Fruit fly (Drosophila melanogaster) whole organism, embryonic: ENCODE measurements around the gene CG9270.
A peak's percentile ranks its signal among the peaks of the same experiment; 100 is the strongest.

Experiments used
- Ada2b ChIP-seq: fragments of 200-800 bp; sonication (Bioruptor generic); IDR thresholded peaks from 2 replicates; pipeline ENCODE4 v1.3.6; 2022; ENCODE audit warnings: missing biosample characterization, missing genetic modification characterization
- Atf-2 ChIP-seq: fragments of 200-800 bp; sonication (Bioruptor generic); optimal IDR thresholded peaks from 2 replicates; lab custom pipeline; 2016; ENCODE audit warnings: missing biosample characterization, missing genetic modification characterization
- BEAF-32 ChIP-seq: fragments of 200-800 bp; sonication (Bioruptor generic); optimal IDR thresholded peaks from 3 replicates; lab custom pipeline; 2017; ENCODE audit warnings: missing biosample characterization, missing genetic modification characterization, mild to moderate bottlenecking, moderate library complexity, missing genetic modification reagents
- Bdp1 ChIP-seq: fragments of 200-800 bp; sonication (Bioruptor generic); optimal IDR thresholded peaks from 3 replicates; lab custom pipeline; 2016; ENCODE audit warnings: missing biosample characterization, missing genetic modification characterization
- CG10462 ChIP-seq: fragments of 200-800 bp; sonication (Bioruptor generic); optimal IDR thresholded peaks from 2 replicates; lab custom pipeline; 2016; ENCODE audit warnings: missing biosample characterization, missing genetic modification characterization
- CG11247 ChIP-seq: fragments of 200-800 bp; sonication (Bioruptor generic); IDR thresholded peaks from 2 replicates; pipeline ENCODE4 v1.3.6; 2022; ENCODE audit warnings: missing biosample characterization, missing genetic modification characterization
- CG1233 ChIP-seq: fragments of 200-800 bp; sonication (Bioruptor generic); optimal IDR thresholded peaks from 4 replicates; lab custom pipeline; 2018; ENCODE audit warnings: missing biosample characterization, mild to moderate bottlenecking, missing genetic modification characterization
- CG17361 ChIP-seq: fragments of 200-800 bp; sonication (Bioruptor generic); IDR thresholded peaks from 3 replicates; pipeline ENCODE4 v1.3.6; 2022; ENCODE audit warnings: missing biosample characterization, missing genetic modification characterization
- CG17568 ChIP-seq: fragments of 200-800 bp; sonication (Bioruptor generic); optimal IDR thresholded peaks from 2 replicates; lab custom pipeline; 2018; ENCODE audit warnings: missing biosample characterization, mild to moderate bottlenecking, missing genetic modification characterization, moderate library complexity
- CG30020 ChIP-seq: fragments of 200-800 bp; optimal IDR thresholded peaks from 2 replicates; lab custom pipeline; 2019; ENCODE audit warnings: missing biosample characterization, mild to moderate bottlenecking, missing genetic modification characterization, moderate library complexity
- CG31388 ChIP-seq: fragments of 200-800 bp; sonication (Bioruptor generic); optimal IDR thresholded peaks from 2 replicates; lab custom pipeline; 2016; ENCODE audit warnings: missing biosample characterization, missing genetic modification characterization
- CG34224 ChIP-seq: fragments of 200-800 bp; sonication (Bioruptor generic); IDR thresholded peaks from 3 replicates; pipeline ENCODE4 v1.3.6; 2022; ENCODE audit warnings: missing biosample characterization, missing genetic modification characterization; ENCODE audit not compliant: partially characterized antibody
- CG4282 ChIP-seq: fragments of 200-800 bp; sonication (Bioruptor generic); optimal IDR thresholded peaks from 2 replicates; lab custom pipeline; 2016; ENCODE audit warnings: missing biosample characterization, missing genetic modification characterization
- CG7556 ChIP-seq: fragments of 200-800 bp; sonication (Bioruptor generic); optimal IDR thresholded peaks from 2 replicates; lab custom pipeline; 2017; ENCODE audit warnings: missing biosample characterization, mild to moderate bottlenecking, missing genetic modification characterization
- CG7839 ChIP-seq: fragments of 200-800 bp; sonication (Bioruptor generic); optimal IDR thresholded peaks from 3 replicates; lab custom pipeline; 2018; ENCODE audit warnings: missing biosample characterization, mild to moderate bottlenecking, missing genetic modification characterization, moderate library complexity
- CG7987 ChIP-seq: fragments of 200-800 bp; sonication (Bioruptor generic); optimal IDR thresholded peaks from 2 replicates; lab custom pipeline; 2018; ENCODE audit warnings: missing biosample characterization, mild to moderate bottlenecking, missing genetic modification characterization, moderate library complexity
- CG8290 ChIP-seq, 3 experiments: fragments of 200-800 bp; sonication (Bioruptor generic); optimal IDR thresholded peaks; 2 replicates each; lab custom pipeline; 2016 to 2019; ENCODE audit warnings: missing biosample characterization in 3 of 3, missing genetic modification characterization in 3 of 3, mild to moderate bottlenecking in 2 of 3, moderate library complexity in 1 of 3
- CG8765 ChIP-seq: fragments of 200-800 bp; sonication (Bioruptor generic); IDR thresholded peaks from 2 replicates; pipeline ENCODE4 v1.3.6; 2022; ENCODE audit warnings: missing biosample characterization, missing genetic modification characterization
- Dbx ChIP-seq: fragments of 200-800 bp; sonication (Bioruptor generic); IDR thresholded peaks from 3 replicates; pipeline ENCODE4 v1.3.6; 2022; ENCODE audit warnings: missing biosample characterization, missing genetic modification characterization
- Dip3 ChIP-seq: fragments of 200-800 bp; sonication (Bioruptor generic); optimal IDR thresholded peaks from 3 replicates; lab custom pipeline; 2016; ENCODE audit warnings: missing biosample characterization, missing genetic modification characterization
- Doc2 ChIP-seq: fragments of 200-800 bp; sonication (Bioruptor generic); IDR thresholded peaks from 2 replicates; pipeline ENCODE4 v1.3.6; 2022; ENCODE audit warnings: missing biosample characterization, missing genetic modification characterization
- E2f2 ChIP-seq: fragments of 200-800 bp; sonication (Bioruptor generic); IDR thresholded peaks from 2 replicates; pipeline ENCODE4 v1.3.6; 2022; ENCODE audit warnings: missing biosample characterization, missing genetic modification characterization
- HLH3B ChIP-seq: fragments of 200-800 bp; sonication (Bioruptor generic); IDR thresholded peaks from 2 replicates; pipeline ENCODE4 v1.3.6; 2022; ENCODE audit warnings: missing biosample characterization, missing genetic modification characterization
- Kr ChIP-seq: fragments of 200-800 bp; sonication (Bioruptor generic); optimal IDR thresholded peaks from 2 replicates; lab custom pipeline; 2017; ENCODE audit warnings: missing biosample characterization, mild to moderate bottlenecking, missing genetic modification characterization
- Lpt ChIP-seq: fragments of >200 bp; optimal IDR thresholded peaks from 2 replicates; lab custom pipeline; 2018; ENCODE audit warnings: missing biosample characterization, missing genetic modification characterization
- MTF-1 ChIP-seq: fragments of 200-800 bp; sonication (Bioruptor generic); optimal IDR thresholded peaks from 2 replicates; lab custom pipeline; 2018; ENCODE audit warnings: missing biosample characterization, mild to moderate bottlenecking, missing genetic modification characterization, borderline replicate concordance
- Sry-β ChIP-seq: fragments of 200-800 bp; sonication (Bioruptor generic); optimal IDR thresholded peaks from 2 replicates; lab custom pipeline; 2018; ENCODE audit warnings: missing biosample characterization, mild to moderate bottlenecking, missing genetic modification characterization, moderate library complexity
- ab ChIP-seq: fragments of 200-800 bp; sonication (Bioruptor generic); optimal IDR thresholded peaks from 2 replicates; lab custom pipeline; 2016; ENCODE audit warnings: missing biosample characterization, missing genetic modification characterization
- bab2 ChIP-seq: fragments of 200-800 bp; sonication (Bioruptor generic); optimal IDR thresholded peaks from 2 replicates; lab custom pipeline; 2016; ENCODE audit warnings: missing biosample characterization, missing genetic modification characterization
- bcd ChIP-seq: fragments of 200-800 bp; sonication (Bioruptor generic); optimal IDR thresholded peaks from 2 replicates; lab custom pipeline; 2017; ENCODE audit warnings: missing biosample characterization, mild to moderate bottlenecking, missing genetic modification characterization
- cad ChIP-seq: fragments of >200 bp; optimal IDR thresholded peaks from 2 replicates; lab custom pipeline; 2017; ENCODE audit warnings: missing biosample characterization, missing genetic modification characterization
- cg ChIP-seq: fragments of 200-800 bp; sonication (Bioruptor generic); optimal IDR thresholded peaks from 3 replicates; lab custom pipeline; 2019; ENCODE audit warnings: missing biosample characterization, mild to moderate bottlenecking, missing genetic modification characterization, moderate library complexity
- crp ChIP-seq, 2 experiments: fragments of 200-800 bp; sonication (Bioruptor generic); optimal IDR thresholded peaks; 2 replicates in 1 of 2; 3 replicates in 1 of 2; lab custom pipeline; 2017; ENCODE audit warnings: missing biosample characterization in 2 of 2, missing genetic modification characterization in 2 of 2, mild to moderate bottlenecking in 1 of 2, moderate library complexity in 1 of 2
- dm ChIP-seq: fragments of 200-800 bp; sonication (Bioruptor generic); optimal IDR thresholded peaks from 3 replicates; lab custom pipeline; 2016; ENCODE audit warnings: missing biosample characterization, missing genetic modification characterization
- en ChIP-seq: fragments of 200-800 bp; sonication (Bioruptor generic); optimal IDR thresholded peaks from 2 replicates; lab custom pipeline; 2016; ENCODE audit warnings: missing biosample characterization, missing genetic modification characterization
- esg ChIP-seq: fragments of 200-800 bp; sonication (Bioruptor generic); conservative IDR thresholded peaks from 2 replicates; pipeline ENCODE4 v1.3.6; 2022; ENCODE audit warnings: missing biosample characterization, missing genetic modification characterization
- ewg ChIP-seq: fragments of 200-800 bp; sonication (Bioruptor generic); optimal IDR thresholded peaks from 3 replicates; lab custom pipeline; 2017; ENCODE audit warnings: mild to moderate bottlenecking, missing biosample characterization, missing genetic modification reagents, missing genetic modification characterization
- mirr ChIP-seq: fragments of 200-800 bp; sonication (Bioruptor generic); optimal IDR thresholded peaks from 3 replicates; lab custom pipeline; 2018; ENCODE audit warnings: missing biosample characterization, mild to moderate bottlenecking, missing genetic modification characterization
- nau ChIP-seq: fragments of 200-800 bp; sonication (Bioruptor generic); optimal IDR thresholded peaks from 3 replicates; lab custom pipeline; 2017; ENCODE audit warnings: missing biosample characterization, mild to moderate bottlenecking, missing genetic modification characterization, missing genetic modification reagents
- nerfin-1 ChIP-seq: fragments of 200-800 bp; sonication (Bioruptor generic); optimal IDR thresholded peaks from 3 replicates; lab custom pipeline; 2019; ENCODE audit warnings: missing biosample characterization, mild to moderate bottlenecking, missing genetic modification characterization, moderate library complexity
- nmo ChIP-seq: fragments of 200-800 bp; sonication (Bioruptor generic); optimal IDR thresholded peaks from 2 replicates; lab custom pipeline; 2018; ENCODE audit warnings: missing biosample characterization, mild to moderate bottlenecking, missing genetic modification characterization, moderate library complexity
- odd ChIP-seq: fragments of 200-800 bp; sonication (Bioruptor generic); optimal IDR thresholded peaks from 2 replicates; lab custom pipeline; 2017; ENCODE audit warnings: missing biosample characterization, mild to moderate bottlenecking, missing genetic modification characterization
- p53 ChIP-seq: fragments of 200-800 bp; sonication (Bioruptor generic); optimal IDR thresholded peaks from 2 replicates; lab custom pipeline; 2016; ENCODE audit warnings: missing biosample characterization, missing genetic modification characterization
- pita ChIP-seq: fragments of 200-800 bp; sonication (Bioruptor generic); optimal IDR thresholded peaks from 2 replicates; lab custom pipeline; 2017; ENCODE audit warnings: missing biosample characterization, mild to moderate bottlenecking, missing genetic modification characterization
- ranshi ChIP-seq: fragments of 200-800 bp; sonication (Bioruptor generic); IDR thresholded peaks from 2 replicates; pipeline ENCODE4 v1.3.6; 2022; ENCODE audit warnings: missing biosample characterization, missing genetic modification characterization
- sob ChIP-seq: fragments of 200-800 bp; sonication (Bioruptor generic); IDR thresholded peaks from 2 replicates; pipeline ENCODE4 v1.3.6; 2022; ENCODE audit warnings: missing biosample characterization, missing genetic modification characterization
- stc ChIP-seq: fragments of 200-800 bp; sonication (Bioruptor generic); IDR thresholded peaks from 2 replicates; pipeline ENCODE4 v1.3.6; 2022; ENCODE audit warnings: missing biosample characterization, missing genetic modification characterization
- trh ChIP-seq: fragments of 200-800 bp; sonication (Bioruptor generic); optimal IDR thresholded peaks from 2 replicates; lab custom pipeline; 2016; ENCODE audit warnings: missing biosample characterization, missing genetic modification characterization
- twi ChIP-seq: fragments of 200-800 bp; optimal IDR thresholded peaks from 2 replicates; lab custom pipeline; 2019; ENCODE audit warnings: missing biosample characterization, mild to moderate bottlenecking, missing genetic modification characterization, moderate library complexity
- vvl ChIP-seq: fragments of 200-800 bp; sonication (Bioruptor generic); IDR thresholded peaks from 2 replicates; pipeline ENCODE4 v1.3.6; 2022; ENCODE audit warnings: missing biosample characterization, missing genetic modification characterization

CG9270 gene

DNA sequence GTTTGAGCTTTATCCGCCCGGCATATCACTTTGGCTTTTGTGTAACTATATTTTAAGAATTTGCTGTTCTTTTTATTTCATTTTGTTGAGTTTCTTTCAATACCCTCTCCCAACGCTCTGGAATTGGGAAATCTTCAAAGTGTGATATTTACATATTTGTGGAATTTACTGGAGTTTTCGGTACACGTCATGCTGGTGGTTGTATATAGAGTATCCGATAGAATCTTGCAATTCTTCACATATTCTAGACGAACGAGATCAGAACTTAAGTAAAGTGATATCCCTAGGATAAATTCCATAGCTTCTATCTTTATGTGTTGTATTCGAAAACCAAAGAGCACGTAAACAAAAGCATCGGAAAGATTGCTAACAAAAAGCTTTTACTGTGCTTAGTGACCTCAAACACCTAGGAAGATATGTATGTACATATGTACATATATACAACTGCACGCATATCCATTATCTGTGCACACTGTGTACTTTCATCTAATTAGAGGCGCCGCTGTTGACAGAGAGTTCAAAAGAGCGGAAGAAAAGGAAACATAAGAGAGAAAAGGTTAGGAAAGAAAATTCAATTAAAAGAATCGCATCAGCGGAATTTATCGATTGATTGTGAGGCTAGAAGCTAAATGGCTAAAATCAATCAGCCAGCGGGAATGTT lies 37.1 kb downstream of the CG9270 start (continued):
- TF ChIP-seq E2f2 (GFP tag; lab: Robert Waterston, UW) (0 out of 2 replicates have a peak, but pooled peaks have one; percentile 33), Atf-2 (GFP tag; lab: Kevin White, UChicago) (no peak), cg (GFP tag; lab: Kevin White, UChicago) (no peak), mirr (peak; percentile 62), cad (GFP tag; lab: Kevin White, UChicago) (no peak), Kr (GFP tag; lab: Kevin White, UChicago) (no peak), CG34224 (GFP tag; lab: Robert Waterston, UW) (no peak), sob (GFP tag; lab: Robert Waterston, UW) (no peak), bab2 (peak; percentile 9), CG11247 (GFP tag; lab: Robert Waterston, UW) (no peak), nmo (no peak), odd (peak; percentile 53), Dbx (GFP tag; lab: Robert Waterston, UW) (no peak), MTF-1 (GFP tag; lab: Kevin White, UChicago) (peak; percentile 77), vvl (no peak), dm (GFP tag; lab: Kevin White, UChicago) (no peak), pita (GFP tag; lab: Kevin White, UChicago) (no peak), CG17361 (GFP tag; lab: Robert Waterston, UW) (no peak), CG31388 (GFP tag; lab: Kevin White, UChicago) (no peak), Bdp1 (no peak), CG7987 (GFP tag; lab: Kevin White, UChicago) (peak; percentile 87), crp (GFP tag; optimal IDR thresholded peaks at IDR 0.05; lab: Kevin White, UChicago) (no peak), ewg (no peak), esg (no peak), CG8290 (GFP tag; optimal IDR thresholded peaks at IDR 0.05; lab: Kevin White, UChicago) (no peak), CG8290 (tag; optimal IDR thresholded peaks at IDR 0.05; lab: Kevin White, UChicago) (peak; percentile 25 to 32), bcd (GFP tag; lab: Kevin White, UChicago) (no peak), stc (GFP tag; lab: Robert Waterston, UW) (peak; percentile 74), CG7839 (tag; lab: Kevin White, UChicago) (no peak), en (GFP tag; lab: Kevin White, UChicago) (no peak), CG4282 (no peak), Sry-β (GFP tag; lab: Kevin White, UChicago) (peak; percentile 37), CG17568 (GFP tag; lab: Kevin White, UChicago) (peak; percentile 78), CG1233 (GFP tag; lab: Kevin White, UChicago) (peak; percentile 78), p53 (GFP tag; lab: Kevin White, UChicago) (no peak), nerfin-1 (peak; percentile 59), twi (no peak), ranshi (GFP tag; lab: Robert Waterston, UW) (peak; percentile 36; the same call in 1 of the 2 replicates), CG30020 (no peak), HLH3B (peak; percentile 39; the same call in 1 of the 2 replicates), BEAF-32 (GFP tag; lab: Kevin White, UChicago) (no peak), nau (GFP tag; lab: Kevin White, UChicago) (peak; percentile 51), Lpt (no peak), Doc2 (GFP tag; lab: Robert Waterston, UW) (no peak), ab (GFP tag; lab: Kevin White, UChicago) (no peak), CG7556 (GFP tag; lab: Kevin White, UChicago) (no peak), trh (GFP tag; lab: Kevin White, UChicago) (no peak), Dip3 (GFP tag; lab: Kevin White, UChicago) (no peak), CG10462 (GFP tag; lab: Kevin White, UChicago) (no peak), Ada2b (no peak), CG8765 (GFP tag; lab: Robert Waterston, UW) (no peak)
